Fruit fly (Drosophila melanogaster) whole organism, embryonic: Measurements from ENCODE around the gene CG17107.

Source experiments
- ATbp ChIP-seq: fragments of 200-800 bp; sonication (Bioruptor generic); optimal IDR thresholded peaks from 2 replicates; lab custom pipeline; 2017; ENCODE audit warnings: missing biosample characterization, mild to moderate bottlenecking, missing genetic modification characterization, missing genetic modification reagents
- B-H2 ChIP-seq: fragments of 200-800 bp; sonication (Bioruptor generic); optimal IDR thresholded peaks from 2 replicates; lab custom pipeline; 2018; ENCODE audit warnings: missing biosample characterization, mild to moderate bottlenecking, missing genetic modification characterization
- CG10209 ChIP-seq: fragments of 200-800 bp; sonication (Bioruptor generic); optimal IDR thresholded peaks from 3 replicates; lab custom pipeline; 2017; ENCODE audit warnings: missing biosample characterization, mild to moderate bottlenecking, missing genetic modification characterization, missing genetic modification reagents
- CG12104 ChIP-seq: fragments of 200-800 bp; sonication (Bioruptor generic); optimal IDR thresholded peaks from 3 replicates; lab custom pipeline; 2016; ENCODE audit warnings: missing biosample characterization, missing genetic modification characterization
- CG1233 ChIP-seq: fragments of 200-800 bp; sonication (Bioruptor generic); optimal IDR thresholded peaks from 4 replicates; lab custom pipeline; 2018; ENCODE audit warnings: missing biosample characterization, mild to moderate bottlenecking, missing genetic modification characterization
- CG13424 ChIP-seq: fragments of 200-800 bp; sonication (Bioruptor generic); optimal IDR thresholded peaks from 2 replicates; lab custom pipeline; 2019; ENCODE audit warnings: missing biosample characterization, mild to moderate bottlenecking, missing genetic modification characterization, moderate library complexity
- CG14050 ChIP-seq: fragments of 200-800 bp; sonication (Bioruptor generic); IDR thresholded peaks from 3 replicates; pipeline ENCODE4 v1.3.6; 2022; ENCODE audit warnings: missing biosample characterization, missing genetic modification characterization
- CG16779 ChIP-seq: fragments of 200-800 bp; sonication (Bioruptor generic); IDR thresholded peaks from 2 replicates; pipeline ENCODE4 v1.3.6; 2022; ENCODE audit warnings: missing biosample characterization, missing genetic modification characterization
- CG17186 ChIP-seq: fragments of 200-800 bp; sonication (Bioruptor generic); optimal IDR thresholded peaks from 3 replicates; lab custom pipeline; 2017; ENCODE audit warnings: missing biosample characterization, missing genetic modification reagents, missing genetic modification characterization
- CG17328 ChIP-seq: fragments of 200-800 bp; sonication (Bioruptor generic); IDR thresholded peaks from 2 replicates; pipeline ENCODE4 v1.3.6; 2022; ENCODE audit warnings: missing biosample characterization, missing genetic modification characterization
- CG17802 ChIP-seq: fragments of 200-800 bp; sonication (Bioruptor generic); optimal IDR thresholded peaks from 2 replicates; lab custom pipeline; 2018; ENCODE audit warnings: missing biosample characterization, mild to moderate bottlenecking, missing genetic modification characterization, moderate library complexity
- CG2889 ChIP-seq: fragments of 200-800 bp; sonication (Bioruptor generic); IDR thresholded peaks from 3 replicates; pipeline ENCODE4 v1.3.6; 2022; ENCODE audit warnings: missing biosample characterization, missing genetic modification characterization
- CG34376 ChIP-seq: fragments of 200-800 bp; sonication (Bioruptor generic); optimal IDR thresholded peaks from 2 replicates; lab custom pipeline; 2018; ENCODE audit warnings: missing biosample characterization, mild to moderate bottlenecking, missing genetic modification characterization
- CG3726 ChIP-seq: fragments of 200-800 bp; sonication (Bioruptor generic); IDR thresholded peaks from 3 replicates; pipeline ENCODE4, ENCODE4 v1.3.6; 2022; ENCODE audit warnings: missing biosample characterization, missing genetic modification characterization
- CG4282 ChIP-seq: fragments of 200-800 bp; sonication (Bioruptor generic); optimal IDR thresholded peaks from 2 replicates; lab custom pipeline; 2016; ENCODE audit warnings: missing biosample characterization, missing genetic modification characterization
- CG43689 ChIP-seq: fragments of 200-800 bp; sonication (Bioruptor generic); IDR thresholded peaks from 2 replicates; pipeline ENCODE4 v1.3.6; 2022; ENCODE audit warnings: missing biosample characterization, missing genetic modification characterization
- CG5245 ChIP-seq: fragments of 200-800 bp; sonication (Bioruptor generic); optimal IDR thresholded peaks from 3 replicates; lab custom pipeline; 2016; ENCODE audit warnings: missing biosample characterization, missing genetic modification characterization
- CG5953 ChIP-seq: fragments of 200-800 bp; sonication (Bioruptor generic); IDR thresholded peaks from 2 replicates; pipeline ENCODE4 v1.3.6; 2022; ENCODE audit warnings: missing biosample characterization, missing genetic modification characterization
- CG6791 ChIP-seq: fragments of 200-800 bp; sonication (Bioruptor generic); IDR thresholded peaks from 3 replicates; pipeline ENCODE4 v1.3.6; 2022; ENCODE audit warnings: missing biosample characterization, missing genetic modification characterization; ENCODE audit not compliant: partially characterized antibody
- CG6813 ChIP-seq: fragments of 200-800 bp; sonication (Bioruptor generic); optimal IDR thresholded peaks from 2 replicates; lab custom pipeline; 2017; ENCODE audit warnings: missing biosample characterization, missing genetic modification characterization, mild to moderate bottlenecking, moderate library complexity, missing genetic modification reagents
- CG7556 ChIP-seq: fragments of 200-800 bp; sonication (Bioruptor generic); optimal IDR thresholded peaks from 2 replicates; lab custom pipeline; 2017; ENCODE audit warnings: missing biosample characterization, mild to moderate bottlenecking, missing genetic modification characterization
- CkIIα-i1 ChIP-seq: fragments of 200-800 bp; sonication (Bioruptor generic); IDR thresholded peaks from 2 replicates; pipeline ENCODE4 v1.3.6; 2022; ENCODE audit warnings: missing biosample characterization, missing genetic modification characterization
- Dp ChIP-seq: fragments of 200-800 bp; sonication (Bioruptor generic); optimal IDR thresholded peaks from 2 replicates; lab custom pipeline; 2018; ENCODE audit warnings: missing biosample characterization, mild to moderate bottlenecking, missing genetic modification characterization, moderate library complexity
- Eip74EF ChIP-seq, 2 experiments: fragments of 200-800 bp in 1 of 2; fragments of >200 bp in 1 of 2; sonication (Bioruptor generic) in 1 of 2; optimal IDR thresholded peaks; 2 replicates each; lab custom pipeline; 2017 to 2019; ENCODE audit warnings: missing biosample characterization in 2 of 2, missing genetic modification characterization in 2 of 2, mild to moderate bottlenecking in 1 of 2, moderate library complexity in 1 of 2
- Gsc ChIP-seq: fragments of 200-800 bp; sonication (Bioruptor generic); IDR thresholded peaks from 2 replicates; pipeline ENCODE4 v1.3.6; 2022; ENCODE audit warnings: missing biosample characterization, missing genetic modification characterization
- Kr ChIP-seq: fragments of 200-800 bp; sonication (Bioruptor generic); optimal IDR thresholded peaks from 2 replicates; lab custom pipeline; 2017; ENCODE audit warnings: missing biosample characterization, mild to moderate bottlenecking, missing genetic modification characterization
- Mes4 ChIP-seq: fragments of 200-800 bp; sonication (Bioruptor generic); optimal IDR thresholded peaks from 2 replicates; lab custom pipeline; 2016; ENCODE audit warnings: missing biosample characterization, missing genetic modification characterization
- PHDP ChIP-seq: fragments of 200-800 bp; sonication (Bioruptor generic); optimal IDR thresholded peaks from 3 replicates; lab custom pipeline; 2018; ENCODE audit warnings: missing biosample characterization, mild to moderate bottlenecking, missing genetic modification characterization, moderate library complexity
- Side ChIP-seq: fragments of 200-800 bp; sonication (Bioruptor generic); optimal IDR thresholded peaks from 2 replicates; lab custom pipeline; 2016; ENCODE audit warnings: missing biosample characterization, missing genetic modification characterization
- Sin3A ChIP-seq: fragments of >200 bp; optimal IDR thresholded peaks from 2 replicates; lab custom pipeline; 2018
- Six4 ChIP-seq: fragments of 200-800 bp; sonication (Bioruptor generic); optimal IDR thresholded peaks from 2 replicates; lab custom pipeline; 2016; ENCODE audit warnings: missing biosample characterization, missing genetic modification characterization
- YL-1 ChIP-seq: fragments of 200-800 bp; sonication (Bioruptor generic); optimal IDR thresholded peaks from 3 replicates; lab custom pipeline; 2017; ENCODE audit warnings: missing biosample characterization, mild to moderate bottlenecking, missing genetic modification characterization
- da ChIP-seq: fragments of 200-800 bp; sonication (Bioruptor generic); optimal IDR thresholded peaks from 2 replicates; lab custom pipeline; 2016; ENCODE audit warnings: missing biosample characterization, missing genetic modification characterization
- dan ChIP-seq: fragments of 200-800 bp; sonication (Bioruptor generic); IDR thresholded peaks from 2 replicates; pipeline ENCODE4 v1.3.6; 2022; ENCODE audit warnings: missing biosample characterization, missing genetic modification characterization
- dpn ChIP-seq, 2 experiments: fragments of 200-800 bp; sonication (Bioruptor generic); optimal IDR thresholded peaks; 3 replicates each; lab custom pipeline; 2016; ENCODE audit warnings: missing biosample characterization in 2 of 2, missing genetic modification characterization in 2 of 2
- emc ChIP-seq: fragments of 200-800 bp; sonication (Bioruptor generic); optimal IDR thresholded peaks from 2 replicates; lab custom pipeline; 2016; ENCODE audit warnings: missing biosample characterization, missing genetic modification characterization
- en ChIP-seq: fragments of 200-800 bp; sonication (Bioruptor generic); optimal IDR thresholded peaks from 2 replicates; lab custom pipeline; 2016; ENCODE audit warnings: missing biosample characterization, missing genetic modification characterization
- ewg ChIP-seq: fragments of 200-800 bp; sonication (Bioruptor generic); optimal IDR thresholded peaks from 3 replicates; lab custom pipeline; 2017; ENCODE audit warnings: mild to moderate bottlenecking, missing biosample characterization, missing genetic modification reagents, missing genetic modification characterization
- fd102C ChIP-seq: fragments of 200-800 bp; sonication (Bioruptor generic); optimal IDR thresholded peaks from 2 replicates; lab custom pipeline; 2018; ENCODE audit warnings: missing biosample characterization, mild to moderate bottlenecking, missing genetic modification characterization, moderate library complexity
- gt ChIP-seq: fragments of 200-800 bp; sonication (Bioruptor generic); IDR thresholded peaks from 2 replicates; pipeline ENCODE4 v1.3.6; 2022; ENCODE audit warnings: missing biosample characterization, missing genetic modification characterization
- jigr1 ChIP-seq: fragments of 200-800 bp; sonication (Bioruptor generic); IDR thresholded peaks from 3 replicates; pipeline ENCODE4 v1.3.6; 2022; ENCODE audit warnings: missing biosample characterization, missing genetic modification characterization
- lbe ChIP-seq: fragments of 200-800 bp; sonication (Bioruptor generic); optimal IDR thresholded peaks from 2 replicates; lab custom pipeline; 2016; ENCODE audit warnings: missing biosample characterization, mild to moderate bottlenecking, missing genetic modification characterization
- nau ChIP-seq: fragments of 200-800 bp; sonication (Bioruptor generic); optimal IDR thresholded peaks from 3 replicates; lab custom pipeline; 2017; ENCODE audit warnings: missing biosample characterization, mild to moderate bottlenecking, missing genetic modification characterization, missing genetic modification reagents
- nerfin-1 ChIP-seq: fragments of 200-800 bp; sonication (Bioruptor generic); optimal IDR thresholded peaks from 3 replicates; lab custom pipeline; 2019; ENCODE audit warnings: missing biosample characterization, mild to moderate bottlenecking, missing genetic modification characterization, moderate library complexity
- nmo ChIP-seq: fragments of 200-800 bp; sonication (Bioruptor generic); optimal IDR thresholded peaks from 2 replicates; lab custom pipeline; 2018; ENCODE audit warnings: missing biosample characterization, mild to moderate bottlenecking, missing genetic modification characterization, moderate library complexity
- ranshi ChIP-seq: fragments of 200-800 bp; sonication (Bioruptor generic); IDR thresholded peaks from 2 replicates; pipeline ENCODE4 v1.3.6; 2022; ENCODE audit warnings: missing biosample characterization, missing genetic modification characterization
- rib ChIP-seq: fragments of 200-800 bp; sonication (Bioruptor generic); IDR thresholded peaks from 2 replicates; pipeline ENCODE4 v1.3.6; 2022; ENCODE audit warnings: missing biosample characterization, missing genetic modification characterization
- run ChIP-seq: fragments of 200-800 bp; sonication (Bioruptor generic); optimal IDR thresholded peaks from 3 replicates; lab custom pipeline; 2018; ENCODE audit warnings: missing biosample characterization, mild to moderate bottlenecking, missing genetic modification characterization
- trem ChIP-seq: fragments of 200-800 bp; optimal IDR thresholded peaks from 3 replicates; lab custom pipeline; 2019; ENCODE audit warnings: missing biosample characterization, mild to moderate bottlenecking, missing genetic modification characterization, moderate library complexity
- vvl ChIP-seq: fragments of 200-800 bp; sonication (Bioruptor generic); IDR thresholded peaks from 2 replicates; pipeline ENCODE4 v1.3.6; 2022; ENCODE audit warnings: missing biosample characterization, missing genetic modification characterization

The CG17107 gene

dm6 chr2L:10661490-10662240 is 20.0 kb upstream of the CG17107 start, which contains the start of gene CG31871 (continued):
- TF ChIP-seq dan (GFP tag; lab: Robert Waterston, UW): no peak
- peak; percentile 53 for TF ChIP-seq trem
- peak; percentile 34; the same call in 2 of the 3 replicates for TF ChIP-seq CG2889
- no peak for TF ChIP-seq en (GFP tag; lab: Kevin White, UChicago)
- TF ChIP-seq CkIIα-i1 (GFP tag; lab: Robert Waterston, UW): no peak
- no peak for TF ChIP-seq CG3726
- no peak for TF ChIP-seq nerfin-1 (tag; lab: Kevin White, UChicago)
- peak; percentile 32 for TF ChIP-seq CG12104 (GFP tag; lab: Kevin White, UChicago)
- TF ChIP-seq Eip74EF (GFP tag; optimal IDR thresholded peaks at IDR 0.05; lab: Kevin White, UChicago): peak in 1 of 2 experiments; percentile 72
- TF ChIP-seq CG5245: no peak
- TF ChIP-seq Six4 (GFP tag; lab: Kevin White, UChicago): peak; percentile 64
- peak; percentile 65 for TF ChIP-seq run (tag; lab: Kevin White, UChicago)
- TF ChIP-seq Mes4 (GFP tag; lab: Kevin White, UChicago): no peak
- peak; percentile 29; the same call in 2 of the 3 replicates for TF ChIP-seq CG14050 (GFP tag; lab: Robert Waterston, UW)
- no peak for TF ChIP-seq CG17186 (GFP tag; lab: Kevin White, UChicago)
- peak in 1 of 2 experiments; percentile 67 for TF ChIP-seq dpn (GFP tag; optimal IDR thresholded peaks at IDR 0.05; lab: Kevin White, UChicago)
- TF ChIP-seq Sin3A (lab: Kevin White, UChicago): no peak
- TF ChIP-seq CG34376: no peak
- peak; percentile 80 for TF ChIP-seq PHDP (tag; lab: Kevin White, UChicago)
- TF ChIP-seq CG43689 (GFP tag; lab: Robert Waterston, UW): 0 out of 2 replicates have a peak, but pooled peaks have one; percentile 15
- TF ChIP-seq B-H2 (GFP tag; lab: Kevin White, UChicago): no peak
- no peak for TF ChIP-seq lbe (GFP tag; lab: Kevin White, UChicago)
- TF ChIP-seq CG4282: no peak
- peak; percentile 48 for TF ChIP-seq ewg
- TF ChIP-seq CG7556: peak; percentile 81
- peak; percentile 53 for TF ChIP-seq CG1233 (GFP tag; lab: Kevin White, UChicago)
- TF ChIP-seq gt (GFP tag; lab: Robert Waterston, UW): no peak
- TF ChIP-seq fd102C (GFP tag; lab: Kevin White, UChicago): no peak
- TF ChIP-seq CG13424 (tag; lab: Kevin White, UChicago): peak; percentile 86
- peak; percentile 46 for TF ChIP-seq CG6813 (GFP tag; lab: Kevin White, UChicago)
- peak; percentile 73 for TF ChIP-seq CG17328
- TF ChIP-seq Kr: no peak
- peak; percentile 63 for TF ChIP-seq ranshi (GFP tag; lab: Robert Waterston, UW)
- no peak for TF ChIP-seq da
- TF ChIP-seq nau: peak; percentile 22
- no peak for TF ChIP-seq jigr1 (GFP tag; lab: Robert Waterston, UW)
- peak; percentile 62 for TF ChIP-seq ATbp (GFP tag; lab: Kevin White, UChicago)
- no peak for TF ChIP-seq CG6791
- no peak for TF ChIP-seq Dp (GFP tag; lab: Kevin White, UChicago)
- TF ChIP-seq CG17802 (tag; lab: Kevin White, UChicago): no peak
- TF ChIP-seq emc (GFP tag; lab: Kevin White, UChicago): no peak
- TF ChIP-seq Gsc (GFP tag; lab: Robert Waterston, UW): no peak
- no peak for TF ChIP-seq Side (GFP tag; lab: Kevin White, UChicago)
- TF ChIP-seq CG5953 (GFP tag; lab: Robert Waterston, UW): no peak; the same call in 1 of the 2 replicates
- no peak for TF ChIP-seq CG16779 (GFP tag; lab: Robert Waterston, UW)
- TF ChIP-seq nmo (GFP tag; lab: Kevin White, UChicago): peak; percentile 88
- no peak for TF ChIP-seq rib
- no peak for TF ChIP-seq YL-1 (GFP tag; lab: Kevin White, UChicago)
- peak; percentile 79 for TF ChIP-seq vvl (GFP tag; lab: Robert Waterston, UW)
- peak; percentile 61 for TF ChIP-seq CG10209
